Worm (Caenorhabditis elegans): Measurements from ENCODE around the gene K10D11.7.

K10D11.7 gene

ce11 chrIV:13029674-13030466 lies 34.1 kb upstream of the K10D11.7 start:
- TF ChIP-seq unc-62 (GFP tag; optimal IDR thresholded peaks at IDR 0.05), result peak; percentile 50
- TF ChIP-seq elt-1 (tag; optimal IDR thresholded peaks at IDR 0.05; ENCODE audit: borderline replicate concordance, insufficient read depth), result no peak
- TF ChIP-seq ceh-39 (tag; optimal IDR thresholded peaks at IDR 0.05), result peak; percentile 1
- TF ChIP-seq lin-32 (GFP tag; optimal IDR thresholded peaks at IDR 0.05), result peak; percentile 73
- no peak for TF ChIP-seq blmp-1 (tag; optimal IDR thresholded peaks at IDR 0.05)
- TF ChIP-seq nhr-2 (tag; optimal IDR thresholded peaks at IDR 0.05), result peak; percentile 20
- TF ChIP-seq ham-2 (GFP tag; optimal IDR thresholded peaks at IDR 0.05), result peak; percentile 60
- TF ChIP-seq sptf-1 (tag; optimal IDR thresholded peaks at IDR 0.05), result peak; percentile 45
- TF ChIP-seq unc-120 (tag; optimal IDR thresholded peaks at IDR 0.05; ENCODE audit: poor library complexity, severe bottlenecking), result peak; percentile 48
- no peak for TF ChIP-seq tbx-8 (GFP tag; optimal IDR thresholded peaks at IDR 0.05)
- no peak for TF ChIP-seq pha-4 (tag; optimal IDR thresholded peaks at IDR 0.05)
- TF ChIP-seq nhr-76 (tag; optimal IDR thresholded peaks at IDR 0.05), result no peak
- no peak for TF ChIP-seq nhr-28 (tag; optimal IDR thresholded peaks at IDR 0.05)
- peak; percentile 22 for TF ChIP-seq lin-13 (tag; optimal IDR thresholded peaks at IDR 0.05)
- TF ChIP-seq flh-1 (GFP tag; optimal IDR thresholded peaks at IDR 0.05), result no peak
- peak; percentile 9 for TF ChIP-seq M03D4.4 (tag; optimal IDR thresholded peaks at IDR 0.05)
- peak; percentile 18 for TF ChIP-seq hlh-1 (tag; optimal IDR thresholded peaks at IDR 0.05)
- no peak for TF ChIP-seq snpc-4 (tag; optimal IDR thresholded peaks at IDR 0.05)
- TF ChIP-seq cnd-1 (tag; optimal IDR thresholded peaks at IDR 0.05), result peak; percentile 93
- TF ChIP-seq drap-1 (GFP tag; optimal IDR thresholded peaks at IDR 0.05), result peak; percentile 40
- TF ChIP-seq nhr-12 (tag; optimal IDR thresholded peaks at IDR 0.05), result peak; percentile 43
- TF ChIP-seq mls-2 (tag; optimal IDR thresholded peaks at IDR 0.05), result peak; percentile 46
- no peak for TF ChIP-seq lsy-2 (tag; optimal IDR thresholded peaks at IDR 0.05)
- peak; percentile 46 for TF ChIP-seq ces-1 (GFP tag; optimal IDR thresholded peaks at IDR 0.05)
- peak; percentile 60 for TF ChIP-seq ceh-83 (GFP tag; optimal IDR thresholded peaks at IDR 0.05)
- no peak for TF ChIP-seq ceh-43 (GFP tag; optimal IDR thresholded peaks at IDR 0.05)
- no peak for TF ChIP-seq mab-5 (tag; optimal IDR thresholded peaks at IDR 0.05)

ce11 chrIV:13028746-13029673 lies 33.2 kb upstream of the K10D11.7 start:
- TF ChIP-seq blmp-1 (tag; optimal IDR thresholded peaks at IDR 0.05) (no peak), lin-13 (tag; optimal IDR thresholded peaks at IDR 0.05) (no peak), ceh-43 (GFP tag; optimal IDR thresholded peaks at IDR 0.05) (no peak), ham-2 (GFP tag; optimal IDR thresholded peaks at IDR 0.05) (peak; percentile 2), unc-39 (tag; optimal IDR thresholded peaks at IDR 0.05) (peak; percentile 93)

DNA sequence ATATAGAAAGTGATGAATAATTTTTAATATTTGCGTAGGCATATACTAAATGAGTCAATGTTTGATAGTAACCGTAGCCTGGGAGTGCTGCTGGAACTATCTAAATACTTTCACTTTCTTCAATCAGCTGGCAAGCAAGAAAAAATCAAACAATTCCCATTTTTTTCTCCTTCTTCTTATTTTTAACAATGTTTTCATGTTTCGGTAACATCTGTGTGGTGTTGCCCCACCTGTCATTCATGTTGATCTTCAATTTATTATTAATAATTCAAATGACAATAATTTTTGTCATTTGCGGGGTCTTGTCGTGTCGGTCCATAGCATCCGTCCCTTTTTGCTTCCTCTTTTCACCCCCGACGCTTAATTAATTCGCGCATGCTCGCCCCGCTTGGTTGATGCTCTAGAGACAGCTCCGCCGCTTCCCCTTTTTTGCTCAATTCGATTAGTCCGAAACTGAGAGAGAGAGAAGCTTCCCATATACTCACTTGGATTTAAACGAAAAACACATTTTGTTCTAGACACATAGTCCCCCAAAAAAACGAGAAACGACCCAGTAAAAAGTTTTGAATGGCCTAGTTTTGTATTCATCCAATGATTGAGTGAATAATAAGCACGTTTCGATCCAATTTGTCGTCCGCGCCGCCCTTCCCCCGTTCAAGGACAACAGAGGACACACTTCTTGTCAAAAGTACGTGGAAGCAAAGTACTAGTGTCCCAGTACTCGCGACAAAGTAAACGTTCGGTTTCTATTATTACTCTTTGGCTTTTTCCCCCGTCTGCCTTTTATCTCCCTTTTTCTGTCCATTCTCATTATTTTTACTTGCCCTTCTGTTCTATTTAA lies 32.2 kb upstream of the K10D11.7 start:
- TF ChIP-seq ceh-39 (tag; optimal IDR thresholded peaks at IDR 0.05), result no peak
- TF ChIP-seq drap-1 (GFP tag; optimal IDR thresholded peaks at IDR 0.05), result no peak
- TF ChIP-seq lin-13 (tag; optimal IDR thresholded peaks at IDR 0.05), result no peak
- no peak for TF ChIP-seq hlh-1 (tag; optimal IDR thresholded peaks at IDR 0.05)
- TF ChIP-seq elt-3 (tag; optimal IDR thresholded peaks at IDR 0.05), result no peak
- no peak for TF ChIP-seq nhr-28 (tag; optimal IDR thresholded peaks at IDR 0.05)
- TF ChIP-seq ces-1 (GFP tag; optimal IDR thresholded peaks at IDR 0.05), result peak; percentile 75
- no peak for TF ChIP-seq nhr-2 (tag; optimal IDR thresholded peaks at IDR 0.05)
- TF ChIP-seq nhr-76 (tag; optimal IDR thresholded peaks at IDR 0.05), result no peak
- peak; percentile 62 for TF ChIP-seq mls-2 (tag; optimal IDR thresholded peaks at IDR 0.05)
- TF ChIP-seq mep-1 (tag; optimal IDR thresholded peaks at IDR 0.05), result no peak
- peak; percentile 10 for TF ChIP-seq unc-62 (GFP tag; optimal IDR thresholded peaks at IDR 0.05)
- TF ChIP-seq sptf-1 (tag; optimal IDR thresholded peaks at IDR 0.05), result no peak
- TF ChIP-seq snpc-4 (tag; optimal IDR thresholded peaks at IDR 0.05), result no peak
- no peak for TF ChIP-seq elt-1 (tag; optimal IDR thresholded peaks at IDR 0.05; ENCODE audit: borderline replicate concordance, insufficient read depth)
- no peak for TF ChIP-seq ceh-43 (GFP tag; optimal IDR thresholded peaks at IDR 0.05)

Data from whole organism, mixed stage, embryonic.